Worm (Caenorhabditis elegans): ENCODE results near the gene str-15.

DNA sequence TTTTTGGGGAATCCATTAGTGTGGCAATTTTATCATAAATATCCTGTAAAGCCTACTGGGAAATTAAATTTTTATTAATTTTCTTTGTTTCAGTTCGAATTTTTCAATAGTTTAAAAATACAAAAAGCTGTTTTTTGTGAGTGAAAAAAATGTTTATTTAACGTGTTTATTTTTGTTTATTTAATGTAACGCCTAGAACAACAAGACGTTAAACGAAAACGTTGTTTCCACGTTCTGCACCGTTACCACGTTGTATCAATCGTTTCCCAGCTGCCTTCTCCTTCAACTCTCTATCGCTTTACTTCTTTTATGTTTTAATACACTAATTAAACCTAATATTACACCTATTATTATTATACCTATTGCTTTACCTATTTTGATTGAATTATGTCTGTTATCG lies 10.9 kb downstream of the str-15 start, which contains the start of gene T08G3.13:
- no peak for TF ChIP-seq unc-39 (tag; optimal IDR thresholded peaks at IDR 0.05)
- no peak for TF ChIP-seq unc-120 (tag; optimal IDR thresholded peaks at IDR 0.05; ENCODE audit: poor library complexity, severe bottlenecking)
- TF ChIP-seq sptf-1 (tag; optimal IDR thresholded peaks at IDR 0.05) = no peak
- TF ChIP-seq ces-1 (GFP tag; optimal IDR thresholded peaks at IDR 0.05) = no peak
- TF ChIP-seq mab-5 (tag; optimal IDR thresholded peaks at IDR 0.05) = no peak
- no peak for TF ChIP-seq elt-1 (tag; optimal IDR thresholded peaks at IDR 0.05; ENCODE audit: borderline replicate concordance, insufficient read depth)
- no peak for TF ChIP-seq ceh-43 (GFP tag; optimal IDR thresholded peaks at IDR 0.05)

Data from whole organism, mixed stage, embryonic.